Fruit fly (Drosophila melanogaster) whole organism, prepupa: Measurements from ENCODE around the gene slp1.

Source experiments
- CG11294 ChIP-seq: fragments of 200-800 bp; sonication (Bioruptor generic); IDR thresholded peaks from 2 replicates; pipeline ENCODE4 v1.3.6; 2022; ENCODE audit warnings: missing biosample characterization, missing genetic modification characterization
- CG16779 ChIP-seq: fragments of 200-800 bp; sonication (Bioruptor generic); optimal IDR thresholded peaks from 3 replicates; lab custom pipeline; 2017; ENCODE audit warnings: missing biosample characterization, mild to moderate bottlenecking, missing genetic modification characterization
- CG6854 ChIP-seq: fragments of 200-800 bp; sonication (Bioruptor generic); optimal IDR thresholded peaks from 2 replicates; lab custom pipeline; 2017; ENCODE audit warnings: missing biosample characterization, mild to moderate bottlenecking, missing genetic modification characterization
- CG8319 ChIP-seq: fragments of 200-800 bp; sonication (Bioruptor generic); optimal IDR thresholded peaks from 3 replicates; lab custom pipeline; 2016; ENCODE audit warnings: missing biosample characterization, missing genetic modification characterization
- Eip78C ChIP-seq: fragments of 200-800 bp; sonication (Bioruptor generic); peaks from one replicate; lab custom pipeline; 2016; ENCODE audit warnings: missing biosample characterization, missing genetic modification characterization
- Eip93F ChIP-seq: fragments of 200-800 bp; sonication (Bioruptor generic); optimal IDR thresholded peaks from 2 replicates; lab custom pipeline; 2016; ENCODE audit warnings: missing biosample characterization, mild to moderate bottlenecking, missing genetic modification characterization
- Ets21C ChIP-seq: fragments of 200-800 bp; sonication (Bioruptor generic); optimal IDR thresholded peaks from 3 replicates; lab custom pipeline; 2016; ENCODE audit warnings: missing biosample characterization, missing genetic modification characterization
- Gug ChIP-seq: fragments of 200-800 bp; sonication (Bioruptor generic); IDR thresholded peaks from 2 replicates; pipeline ENCODE4 v1.3.6; 2022; ENCODE audit warnings: missing biosample characterization, missing genetic modification characterization
- Hr39 ChIP-seq: fragments of 200-800 bp; sonication (Bioruptor generic); optimal IDR thresholded peaks from 2 replicates; lab custom pipeline; 2016; ENCODE audit warnings: missing biosample characterization, missing genetic modification characterization
- Sox14 ChIP-seq: fragments of 200-800 bp; sonication (Bioruptor generic); optimal IDR thresholded peaks from 3 replicates; lab custom pipeline; 2016; ENCODE audit warnings: missing biosample characterization, missing genetic modification characterization
- eg ChIP-seq: fragments of 200-800 bp; sonication (Bioruptor generic); IDR thresholded peaks from 3 replicates; pipeline ENCODE4 v1.3.6; 2022; ENCODE audit warnings: missing biosample characterization, missing genetic modification characterization
- svp ChIP-seq: fragments of 200-800 bp; sonication (Bioruptor generic); peaks from one replicate; lab custom pipeline; 2016; ENCODE audit warnings: missing biosample characterization, missing genetic modification characterization

DNA sequence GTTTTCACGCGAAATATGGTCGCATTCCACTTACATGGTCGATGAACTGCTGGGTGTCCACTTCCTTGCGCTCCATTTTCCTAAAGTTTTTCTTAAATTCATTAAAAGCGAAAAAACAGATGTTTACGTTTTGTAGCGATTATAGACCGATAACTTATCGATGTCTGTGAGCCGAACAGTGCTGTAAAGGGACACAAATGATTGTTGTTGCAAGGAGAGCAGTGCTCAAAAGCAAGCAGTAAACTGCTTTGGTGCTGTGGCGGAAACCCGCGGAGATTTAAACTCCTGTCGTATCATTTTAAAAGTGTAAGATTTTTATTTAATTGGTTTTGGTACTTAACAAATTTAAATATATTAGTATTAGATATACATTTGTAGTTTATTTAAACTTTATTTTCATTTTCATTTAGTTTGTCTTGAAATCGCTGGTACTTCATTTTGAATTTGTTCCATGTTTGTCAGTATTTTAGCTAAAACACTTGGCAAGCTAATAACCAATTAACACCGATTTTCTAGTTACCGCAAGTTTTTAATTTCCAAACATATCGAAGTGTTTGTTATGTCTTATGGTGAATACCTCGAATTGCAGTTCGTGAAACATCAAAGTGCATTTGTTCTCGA lies 12.1 kb upstream of the slp1 start, which contains the start of gene CG3407:
- no peak for TF ChIP-seq CG6854 (GFP tag; lab: Kevin White, UChicago)
- TF ChIP-seq CG11294 (GFP tag; lab: Robert Waterston, UW), result no peak
- TF ChIP-seq CG16779 (tag; lab: Kevin White, UChicago), result no peak
- TF ChIP-seq Sox14 (GFP tag; lab: Kevin White, UChicago), result no peak
- TF ChIP-seq eg (GFP tag; lab: Robert Waterston, UW), result no peak
- TF ChIP-seq Hr39 (GFP tag; lab: Kevin White, UChicago), result no peak
- no peak for TF ChIP-seq Eip93F (GFP tag; lab: Kevin White, UChicago)
- no peak for TF ChIP-seq svp (GFP tag; lab: Kevin White, UChicago)
- TF ChIP-seq Ets21C (GFP tag; lab: Kevin White, UChicago), result no peak
- no peak for TF ChIP-seq CG8319 (GFP tag; lab: Kevin White, UChicago)
- TF ChIP-seq Gug, result no peak
- TF ChIP-seq Eip78C (GFP tag; lab: Kevin White, UChicago), result no peak
